Worm (Caenorhabditis elegans): Measurements from ENCODE around the gene mltn-8.

mltn-8 gene

ce11 chrV:380186-380585 lies at the start of gene mltn-8:
Gene mltn-8 (minus strand): TSS chrV:380286.
- TF ChIP-seq unc-62 (GFP tag; optimal IDR thresholded peaks at IDR 0.05), result no peak

ce11 chrV:428844-429243 lies 48.8 kb upstream of the mltn-8 start, which contains the start of gene B0554.4:
Gene B0554.4 (plus strand): TSS chrV:429144.
- no peak for TF ChIP-seq unc-62 (GFP tag; optimal IDR thresholded peaks at IDR 0.05)

ce11 chrV:424140-424539 lies 44.1 kb upstream of the mltn-8 start, which contains the start of gene B0554.5:
Gene B0554.5 (plus strand): TSS chrV:424440.
- TF ChIP-seq unc-62 (GFP tag; optimal IDR thresholded peaks at IDR 0.05), result no peak

ce11 chrV:422133-422532 lies 42.0 kb upstream of the mltn-8 start, which contains the start of gene dod-20:
Gene dod-20 (plus strand): TSS chrV:422433.
- no peak for TF ChIP-seq unc-62 (GFP tag; optimal IDR thresholded peaks at IDR 0.05)

- no peak for TF ChIP-seq unc-62 (GFP tag; optimal IDR thresholded peaks at IDR 0.05)
Measured at ce11 chrV:418432-418831, 38.3 kb upstream of the mltn-8 start, which contains the start of gene Y39D8A.1. Gene Y39D8A.1 (plus strand): TSS chrV:418732.

ce11 chrV:417656-418353 lies 37.7 kb upstream of the mltn-8 start, which contains the start of gene irg-8:
Gene irg-8 (minus strand): TSS chrV:417706.
- TF ChIP-seq unc-62 (GFP tag; optimal IDR thresholded peaks at IDR 0.05), result no peak

ce11 chrV:415072-415471 lies 35.0 kb upstream of the mltn-8 start:
- TF ChIP-seq unc-62 (GFP tag; optimal IDR thresholded peaks at IDR 0.05), result no peak

- TF ChIP-seq unc-62 (GFP tag; optimal IDR thresholded peaks at IDR 0.05), result no peak
Measured at ce11 chrV:414630-415029, 34.5 kb upstream of the mltn-8 start, which contains the start of gene dod-19. Gene dod-19 (minus strand): TSS chrV:414759.

- TF ChIP-seq unc-62 (GFP tag; optimal IDR thresholded peaks at IDR 0.05), result no peak
Measured at ce11 chrV:412820-413219, 32.7 kb upstream of the mltn-8 start.

- no peak for TF ChIP-seq unc-62 (GFP tag; optimal IDR thresholded peaks at IDR 0.05)
Measured at ce11 chrV:404210-404669, 24.2 kb upstream of the mltn-8 start, which contains the start of gene nhr-252. Gene nhr-252 (plus strand): TSS chrV:404619.

- no peak for TF ChIP-seq unc-62 (GFP tag; optimal IDR thresholded peaks at IDR 0.05)
Measured at ce11 chrV:403028-403427, 22.9 kb upstream of the mltn-8 start, which contains the start of gene srh-62. Gene srh-62 (minus strand): TSS chrV:403128.

ce11 chrV:399721-400120 lies 19.6 kb upstream of the mltn-8 start, which contains the start of gene scl-27:
Gene scl-27 (plus strand): TSS chrV:400021.
- no peak for TF ChIP-seq unc-62 (GFP tag; optimal IDR thresholded peaks at IDR 0.05)

- no peak for TF ChIP-seq unc-62 (GFP tag; optimal IDR thresholded peaks at IDR 0.05)
Measured at ce11 chrV:396309-396708, 16.2 kb upstream of the mltn-8 start, which contains the start of gene nhr-253. Gene nhr-253 (plus strand): TSS chrV:396593.

- no peak for TF ChIP-seq unc-62 (GFP tag; optimal IDR thresholded peaks at IDR 0.05)
Measured at ce11 chrV:392199-392678, 12.2 kb upstream of the mltn-8 start, which contains the start of gene nhr-254. Gene nhr-254 (plus strand): TSS chrV:392628.

- no peak for TF ChIP-seq unc-62 (GFP tag; optimal IDR thresholded peaks at IDR 0.05)
Measured at ce11 chrV:388397-388796, 8.3 kb upstream of the mltn-8 start, which contains the start of gene ZK6.6. Gene ZK6.6 (plus strand): TSS chrV:388697.

ce11 chrV:385488-385887 lies 5.4 kb upstream of the mltn-8 start, which contains the start of gene lipl-5:
Gene lipl-5 (plus strand): TSS chrV:385746.
- TF ChIP-seq unc-62 (GFP tag; optimal IDR thresholded peaks at IDR 0.05), result no peak

- no peak for TF ChIP-seq unc-62 (GFP tag; optimal IDR thresholded peaks at IDR 0.05)
Measured at ce11 chrV:384511-384910, 4.4 kb upstream of the mltn-8 start.

Data from whole organism, dauer.